Fruit fly (Drosophila melanogaster): ENCODE measurements around the gene Task7.

DNA sequence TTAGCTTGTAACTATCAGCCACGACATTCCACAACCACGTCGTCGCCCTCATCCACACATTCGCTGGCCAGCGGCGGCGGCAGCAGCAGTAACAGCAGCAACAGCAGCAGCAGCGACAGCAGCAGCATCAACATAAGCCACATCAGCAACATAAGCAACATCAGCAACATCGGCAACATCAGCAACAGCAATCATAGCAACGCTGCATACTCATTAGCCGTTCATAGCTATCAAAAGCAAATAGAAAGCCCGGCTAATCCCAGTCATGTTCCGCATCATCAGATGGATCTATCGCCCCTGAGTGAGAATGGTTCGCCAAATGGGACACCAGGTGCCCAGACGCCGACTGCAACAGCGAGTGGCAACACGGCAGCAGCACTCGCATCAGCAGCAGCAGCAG lies 29.0 kb upstream of the Task7 start:
- TF ChIP-seq ovo (GFP tag; optimal IDR thresholded peaks at IDR 0.05) (no peak), Clk (GFP tag; optimal IDR thresholded peaks at IDR 0.05) (no peak), bab1 (GFP tag; optimal IDR thresholded peaks at IDR 0.05) (no peak), Hr96 (GFP tag; optimal IDR thresholded peaks at IDR 0.05) (no peak), CG7101 (tag; optimal IDR thresholded peaks at IDR 0.05) (no peak), CG7045 (GFP tag; optimal IDR thresholded peaks at IDR 0.05) (no peak), kay (GFP tag; ENCODE audit: borderline replicate concordance) (no peak), CG12768 (GFP tag; optimal IDR thresholded peaks at IDR 0.05) (no peak), cnc (optimal IDR thresholded peaks at IDR 0.05) (no peak), toe (GFP tag; optimal IDR thresholded peaks at IDR 0.05) (no peak)

All from whole organism, adult.